Fruit fly (Drosophila melanogaster): ENCODE results near the gene CG3345.

Gene CG3345

DNA sequence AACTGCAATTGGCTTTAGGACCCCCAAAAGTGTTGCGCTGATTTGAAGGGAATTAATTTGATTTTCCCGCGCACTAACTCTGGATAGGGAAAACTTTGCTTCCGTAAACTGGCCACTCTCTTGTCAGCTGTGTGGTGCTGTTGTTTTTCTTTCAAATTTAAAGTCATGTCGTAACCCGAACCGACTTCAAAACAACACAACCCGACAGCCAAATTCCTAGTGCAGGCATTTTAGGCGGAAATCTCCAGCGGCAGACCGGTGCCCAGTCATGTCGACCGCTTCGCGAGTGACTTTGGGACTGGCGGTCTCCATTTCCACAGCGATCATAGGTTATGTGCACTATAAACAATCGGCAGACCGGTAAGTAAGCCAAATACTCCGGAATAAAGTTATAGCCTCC is 23.4 kb downstream of the CG3345 start, which contains the start of gene CG11562:
Gene CG11562 (plus strand): TSS at position 119 of the 400 bp plus-strand sequence.
- peak; percentile 53; the same call in 1 of the 4 replicates for TF ChIP-seq Dll (GFP tag; IDR thresholded peaks at IDR 0.05; ENCODE audit: partially characterized antibody)
- TF ChIP-seq E2f2 (GFP tag; IDR thresholded peaks at IDR 0.05) = peak; percentile 91
- TF ChIP-seq D19B (GFP tag; optimal IDR thresholded peaks at IDR 0.05) = no peak
- TF ChIP-seq Deaf1 (tag; optimal IDR thresholded peaks at IDR 0.05) = no peak
- no peak for TF ChIP-seq CG10462 (GFP tag; optimal IDR thresholded peaks at IDR 0.05)
- TF ChIP-seq sisA (GFP tag; IDR thresholded peaks at IDR 0.05) = no peak
- TF ChIP-seq sd (tag; optimal IDR thresholded peaks at IDR 0.05) = no peak
- no peak for TF ChIP-seq grn (GFP tag; optimal IDR thresholded peaks at IDR 0.05)
- peak; percentile 7 for TF ChIP-seq Sry-δ (GFP tag; optimal IDR thresholded peaks at IDR 0.05)
- peak; percentile 32 for TF ChIP-seq CG2116 (GFP tag; optimal IDR thresholded peaks at IDR 0.05)
- peak; percentile 10 for TF ChIP-seq BEAF-32 (GFP tag; optimal IDR thresholded peaks at IDR 0.05)
- no peak for TF ChIP-seq CG12659 (GFP tag; optimal IDR thresholded peaks at IDR 0.05)
- TF ChIP-seq CG1603 (tag; optimal IDR thresholded peaks at IDR 0.05) = peak; percentile 45
- no peak for TF ChIP-seq CG3281 (GFP tag; optimal IDR thresholded peaks at IDR 0.05)
- peak; percentile 62 for TF ChIP-seq CG9797 (GFP tag; optimal IDR thresholded peaks at IDR 0.05)
- no peak for TF ChIP-seq CG4617 (GFP tag; optimal IDR thresholded peaks at IDR 0.05; ENCODE audit: borderline replicate concordance)
- peak in 1 of 2 experiments; percentile 82 for TF ChIP-seq crp (GFP tag; optimal IDR thresholded peaks at IDR 0.05)
- TF ChIP-seq wek (GFP tag; optimal IDR thresholded peaks at IDR 0.05) = no peak
- TF ChIP-seq ssp (GFP tag; IDR thresholded peaks at IDR 0.05) = no peak
- no peak for TF ChIP-seq CG17361 (GFP tag; IDR thresholded peaks at IDR 0.05)
- TF ChIP-seq CTCF (GFP tag; optimal IDR thresholded peaks at IDR 0.05) = peak; percentile 44
- no peak for TF ChIP-seq CG12236 (GFP tag; optimal IDR thresholded peaks at IDR 0.05)
- no peak for TF ChIP-seq CG8924 (tag; optimal IDR thresholded peaks at IDR 0.05)
- peak; percentile 76 for TF ChIP-seq gfzf (GFP tag; optimal IDR thresholded peaks at IDR 0.05)
- peak; percentile 90 for TF ChIP-seq Dp (GFP tag; optimal IDR thresholded peaks at IDR 0.05)
- TF ChIP-seq CG15514 (GFP tag; optimal IDR thresholded peaks at IDR 0.05) = peak; percentile 63
- TF ChIP-seq emc (GFP tag; optimal IDR thresholded peaks at IDR 0.05) = no peak
- no peak for TF ChIP-seq CG9932 (GFP tag; IDR thresholded peaks at IDR 0.05)
- TF ChIP-seq Max (GFP tag; optimal IDR thresholded peaks at IDR 0.05) = no peak
- no peak for TF ChIP-seq PHDP (tag; optimal IDR thresholded peaks at IDR 0.05)
- TF ChIP-seq bbx (GFP tag; IDR thresholded peaks at IDR 0.05; ENCODE audit: partially characterized antibody) = 0 out of 2 replicates have a peak, but pooled peaks have one; percentile 38
- no peak for TF ChIP-seq stc (GFP tag; IDR thresholded peaks at IDR 0.05)
- TF ChIP-seq pzg (GFP tag; optimal IDR thresholded peaks at IDR 0.05) = peak; percentile 63
- no peak for TF ChIP-seq CG3065 (GFP tag; optimal IDR thresholded peaks at IDR 0.05)
- peak; percentile 13 for TF ChIP-seq Myb (GFP tag; optimal IDR thresholded peaks at IDR 0.05)
- TF ChIP-seq MBD-R2 (GFP tag; IDR thresholded peaks at IDR 0.05) = peak; percentile 75
- peak; percentile 66 for TF ChIP-seq Med (GFP tag)
- no peak for TF ChIP-seq CG42726 (GFP tag; IDR thresholded peaks at IDR 0.05; ENCODE audit: partially characterized antibody)
- no peak for TF ChIP-seq lola (GFP tag; optimal IDR thresholded peaks at IDR 0.05)
- TF ChIP-seq MESR4 (GFP tag; optimal IDR thresholded peaks at IDR 0.05) = peak; percentile 41
- TF ChIP-seq E2f1 (GFP tag; IDR thresholded peaks at IDR 0.05) = no peak
- peak; percentile 65; the same call in 1 of the 3 replicates for TF ChIP-seq CG34422 (GFP tag; IDR thresholded peaks at IDR 0.05)
- peak; percentile 27 for TF ChIP-seq HmgZ (tag; optimal IDR thresholded peaks at IDR 0.05)
- peak in 1 of 2 experiments; percentile 97 for TF ChIP-seq Pdp1 (GFP tag; optimal IDR thresholded peaks at IDR 0.05)
- peak; percentile 94 for TF ChIP-seq bigmax (GFP tag; optimal IDR thresholded peaks at IDR 0.05)
